Worm (Caenorhabditis elegans) whole organism, L2 larva: Measurements from ENCODE around the gene dgtr-1.

ENCODE experiments used
- F13H6.1 ChIP-seq: sonication (generic microtip); optimal IDR thresholded peaks from 2 replicates; lab custom pipeline; 2016; ENCODE audit warnings: missing genetic modification characterization, missing compliant biosample characterization
- alr-1 ChIP-seq: fragments of 150-350 bp; optimal IDR thresholded peaks from 2 replicates; lab custom pipeline; 2014; ENCODE audit warnings: missing biosample characterization, missing genetic modification characterization
- ama-1 ChIP-seq: fragments of 150-350 bp; optimal IDR thresholded peaks from 2 replicates; lab custom pipeline; 2018; ENCODE audit warnings: inconsistent platforms
- ceh-16 ChIP-seq: fragments of 150-350 bp; optimal IDR thresholded peaks from 2 replicates; lab custom pipeline; 2014; ENCODE audit warnings: missing biosample characterization, missing genetic modification characterization
- mdl-1 ChIP-seq, 2 experiments: fragments of 150-350 bp in 1 of 2; sonication (generic microtip) in 1 of 2; optimal IDR thresholded peaks; 2 replicates each; lab custom pipeline; 2017; ENCODE audit warnings: missing biosample characterization in 2 of 2, missing genetic modification characterization in 2 of 2
- nhr-10 ChIP-seq: sonication (generic microtip); optimal IDR thresholded peaks from 2 replicates; lab custom pipeline; 2017; ENCODE audit warnings: missing biosample characterization, missing genetic modification characterization
- nhr-11 ChIP-seq: fragments of 150-350 bp; optimal IDR thresholded peaks from 2 replicates; lab custom pipeline; 2014; ENCODE audit warnings: missing biosample characterization, missing genetic modification characterization
- nhr-12 ChIP-seq: fragments of 150-350 bp; optimal IDR thresholded peaks from 2 replicates; lab custom pipeline; 2014; ENCODE audit warnings: missing biosample characterization, missing genetic modification characterization
- nhr-237 ChIP-seq: fragments of 150-350 bp; optimal IDR thresholded peaks from 2 replicates; lab custom pipeline; 2014; ENCODE audit warnings: missing biosample characterization, missing genetic modification characterization
- sma-9 ChIP-seq, 2 experiments: fragments of 150-350 bp in 1 of 2; sonication (generic microtip) in 1 of 2; optimal IDR thresholded peaks; 2 replicates each; lab custom pipeline; 2014 to 2016; ENCODE audit warnings: missing genetic modification characterization in 2 of 2, mild to moderate bottlenecking in 1 of 2, missing biosample characterization in 1 of 2, missing compliant biosample characterization in 1 of 2, missing genetic modification reagents in 1 of 2, moderate library complexity in 1 of 2
- snpc-4 ChIP-seq: fragments of 150-350 bp; optimal IDR thresholded peaks from 2 replicates; lab custom pipeline; 2014; ENCODE audit warnings: missing biosample characterization, missing genetic modification characterization
- unc-55 ChIP-seq: fragments of 150-350 bp; sonication (generic microtip); optimal IDR thresholded peaks from 3 replicates; lab custom pipeline; 2014; ENCODE audit warnings: missing biosample characterization, missing genetic modification reagents, missing genetic modification characterization
- ztf-1 ChIP-seq: fragments of 200-800 bp; sonication (Bioruptor generic); conservative IDR thresholded peaks from 2 replicates; pipeline ENCODE4 v1.3.6; 2022; ENCODE audit warnings: missing genetic modification characterization, missing compliant biosample characterization

DNA sequence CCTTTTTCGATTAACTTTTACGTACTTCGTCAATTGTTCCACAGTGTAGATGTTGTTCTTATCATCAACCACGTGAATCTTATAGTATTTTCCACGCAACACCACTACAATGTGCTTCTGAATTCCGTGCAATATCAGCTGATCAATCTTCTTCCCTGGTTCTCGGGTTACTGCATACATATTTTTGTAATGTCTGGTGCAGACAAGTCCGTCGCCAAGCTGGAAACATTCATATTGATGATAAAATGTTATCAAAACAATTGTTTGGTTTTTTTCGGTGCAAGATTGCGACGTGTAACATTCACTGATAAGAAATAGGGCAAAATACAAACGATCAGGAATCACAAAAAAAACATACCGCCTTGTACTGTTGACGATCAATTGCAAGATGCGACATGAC, 4.4 kb upstream of the dgtr-1 start:
- TF ChIP-seq ceh-16 (tag; lab: Kevin White, UChicago): no peak
- no peak for TF ChIP-seq ama-1
- TF ChIP-seq alr-1: no peak
- TF ChIP-seq snpc-4: no peak
- TF ChIP-seq nhr-11: no peak
- TF ChIP-seq nhr-237: no peak
- no peak for TF ChIP-seq F13H6.1
- TF ChIP-seq nhr-10 (tag; lab: Kevin White, UChicago): no peak
- TF ChIP-seq ztf-1 (GFP tag; lab: Robert Waterston, UW): no peak
- TF ChIP-seq sma-9 (GFP tag; optimal IDR thresholded peaks at IDR 0.05; lab: Kevin White, UChicago): peak; percentile 39
- TF ChIP-seq sma-9 (tag; optimal IDR thresholded peaks at IDR 0.05; lab: Kevin White, UChicago): no peak
- TF ChIP-seq unc-55 (GFP tag; lab: Kevin White, UChicago): no peak
- no peak for TF ChIP-seq nhr-12 (tag; lab: Kevin White, UChicago)
- no peak for TF ChIP-seq mdl-1 (tag; optimal IDR thresholded peaks at IDR 0.05; lab: Kevin White, UChicago)
